Worm (Caenorhabditis elegans) whole organism, L4 larva: Measurements from ENCODE around the gene ostb-1.

Experiments
- F26F4.8 ChIP-seq: fragments of 200-800 bp; sonication (Bioruptor generic); conservative IDR thresholded peaks from 2 replicates; pipeline ENCODE4 v1.3.6; 2022; ENCODE audit warnings: missing genetic modification characterization, missing compliant biosample characterization
- F37D6.2 ChIP-seq: sonication (generic microtip); optimal IDR thresholded peaks from 2 replicates; lab custom pipeline; 2016; ENCODE audit warnings: mild to moderate bottlenecking, missing genetic modification characterization, missing compliant biosample characterization
- T26A8.4 ChIP-seq: fragments of 200-800 bp; sonication (Bioruptor generic); IDR thresholded peaks from 2 replicates; pipeline ENCODE4 v1.3.6; 2022; ENCODE audit warnings: missing genetic modification characterization, missing compliant biosample characterization
- Y105C5A.15 ChIP-seq: fragments of 200-800 bp; sonication (Bioruptor generic); IDR thresholded peaks from 2 replicates; pipeline ENCODE4 v1.3.6; 2022; ENCODE audit warnings: missing genetic modification characterization, missing compliant biosample characterization
- Y48G9A.11 ChIP-seq: fragments of 200-800 bp; sonication (Bioruptor generic); IDR thresholded peaks from 2 replicates; pipeline ENCODE4 v1.3.6; 2022; ENCODE audit warnings: missing genetic modification reagents, missing genetic modification characterization, missing compliant biosample characterization
- aha-1 ChIP-seq: fragments of 150-350 bp; peaks from one replicate; lab custom pipeline; 2014; ENCODE audit warnings: missing biosample characterization, missing genetic modification characterization
- aly-2 ChIP-seq: sonication (generic microtip); optimal IDR thresholded peaks from 2 replicates; lab custom pipeline; 2018; ENCODE audit warnings: missing biosample characterization, missing genetic modification characterization
- ceh-28 ChIP-seq: fragments of 150-350 bp; optimal IDR thresholded peaks from 2 replicates; lab custom pipeline; 2014; ENCODE audit warnings: missing biosample characterization, missing genetic modification reagents, missing genetic modification characterization
- ces-1 ChIP-seq: fragments of 150-350 bp; sonication (generic microtip); optimal IDR thresholded peaks from 4 replicates; lab custom pipeline; 2014; ENCODE audit warnings: missing biosample characterization, missing genetic modification reagents, missing genetic modification characterization
- cey-2 ChIP-seq: sonication (generic microtip); optimal IDR thresholded peaks from 3 replicates; lab custom pipeline; 2017; ENCODE audit warnings: missing genetic modification characterization, mild to moderate bottlenecking, missing compliant biosample characterization, antibody characterized with exemption, borderline replicate concordance; ENCODE audit not compliant: insufficient read depth
- ctbp-1 ChIP-seq: fragments of 200-800 bp; sonication (Bioruptor generic); IDR thresholded peaks from 2 replicates; pipeline ENCODE4 v1.3.6; 2022; ENCODE audit warnings: missing genetic modification reagents, missing genetic modification characterization, missing compliant biosample characterization
- daf-12 ChIP-seq: fragments of 150-350 bp; optimal IDR thresholded peaks from 2 replicates; lab custom pipeline; 2014; ENCODE audit warnings: missing biosample characterization, missing genetic modification reagents, missing genetic modification characterization
- daf-16 ChIP-seq, 3 experiments: sonication (generic microtip); optimal IDR thresholded peaks; 2 replicates each; lab custom pipeline; 2016 to 2017; ENCODE audit warnings: missing genetic modification characterization in 3 of 3, missing genetic modification reagents in 3 of 3, mild to moderate bottlenecking in 2 of 3, missing compliant biosample characterization in 2 of 3, missing biosample characterization in 1 of 3, moderate library complexity in 1 of 3
- daf-19 ChIP-seq: fragments of 200-800 bp; sonication (Bioruptor generic); conservative IDR thresholded peaks from 2 replicates; pipeline ENCODE4 v1.3.6; 2022; ENCODE audit warnings: missing genetic modification characterization, missing compliant biosample characterization
- daf-8 ChIP-seq: fragments of 200-800 bp; sonication (Bioruptor generic); IDR thresholded peaks from 2 replicates; pipeline ENCODE4 v1.3.6; 2022; ENCODE audit warnings: missing genetic modification characterization, missing compliant biosample characterization
- dmd-8 ChIP-seq: fragments of 200-800 bp; sonication (Bioruptor generic); IDR thresholded peaks from 2 replicates; pipeline ENCODE4 v1.3.6; 2022; ENCODE audit warnings: missing genetic modification characterization, missing compliant biosample characterization
- dmd-9 ChIP-seq: fragments of 200-800 bp; sonication (Bioruptor generic); IDR thresholded peaks from 2 replicates; pipeline ENCODE4 v1.3.6; 2022; ENCODE audit warnings: missing genetic modification reagents, missing genetic modification characterization, missing compliant biosample characterization
- dpl-1 ChIP-seq: fragments of 150-350 bp; optimal IDR thresholded peaks from 2 replicates; lab custom pipeline; 2014; ENCODE audit warnings: missing biosample characterization, missing genetic modification reagents, missing genetic modification characterization
- dve-1 ChIP-seq: sonication (generic microtip); optimal IDR thresholded peaks from 2 replicates; lab custom pipeline; 2017; ENCODE audit warnings: antibody characterized with exemption, mild to moderate bottlenecking, missing genetic modification characterization, missing compliant biosample characterization; ENCODE audit not compliant: insufficient read depth
- egl-27 ChIP-seq: sonication (generic microtip); optimal IDR thresholded peaks from 3 replicates; lab custom pipeline; 2017; ENCODE audit warnings: missing biosample characterization, missing genetic modification reagents, missing genetic modification characterization
- jun-1 ChIP-seq: fragments of 150-350 bp; optimal IDR thresholded peaks from 2 replicates; lab custom pipeline; 2014; ENCODE audit warnings: missing biosample characterization, missing genetic modification reagents, missing genetic modification characterization
- lin-13 ChIP-seq: fragments of 150-350 bp; optimal IDR thresholded peaks from 2 replicates; lab custom pipeline; 2014; ENCODE audit warnings: missing biosample characterization, missing genetic modification reagents, missing genetic modification characterization
- lin-15B ChIP-seq: fragments of 150-350 bp; sonication (generic microtip); optimal IDR thresholded peaks from 3 replicates; lab custom pipeline; 2014; ENCODE audit warnings: missing biosample characterization, missing genetic modification characterization
- lin-29 ChIP-seq: fragments of 200-800 bp; sonication (Bioruptor generic); IDR thresholded peaks from 2 replicates; pipeline ENCODE4 v1.3.6; 2022; ENCODE audit warnings: missing genetic modification reagents, missing genetic modification characterization, missing compliant biosample characterization
- lin-38 ChIP-seq: fragments of 200-800 bp; sonication (Bioruptor generic); IDR thresholded peaks from 2 replicates; pipeline ENCODE4 v1.3.6; 2022; ENCODE audit warnings: missing genetic modification reagents, missing genetic modification characterization, missing compliant biosample characterization
- lin-39 ChIP-seq: fragments of 150-350 bp; optimal IDR thresholded peaks from 2 replicates; lab custom pipeline; 2014; ENCODE audit warnings: missing biosample characterization, missing genetic modification reagents, missing genetic modification characterization
- lir-3 ChIP-seq: sonication (generic microtip); optimal IDR thresholded peaks from 2 replicates; lab custom pipeline; 2016; ENCODE audit warnings: mild to moderate bottlenecking, missing genetic modification characterization, missing compliant biosample characterization
- madf-5 ChIP-seq, 2 experiments: fragments of 200-800 bp; sonication (Bioruptor generic); IDR thresholded peaks; 2 replicates each; pipeline ENCODE4 v1.3.6; 2022; ENCODE audit warnings: missing compliant biosample characterization in 2 of 2, missing genetic modification characterization in 2 of 2
- mdl-1 ChIP-seq, 2 experiments: fragments of 150-350 bp in 1 of 2; sonication (generic microtip) in 1 of 2; optimal IDR thresholded peaks; 2 replicates each; lab custom pipeline; 2014 to 2017; ENCODE audit warnings: missing biosample characterization in 2 of 2, missing genetic modification characterization in 2 of 2
- mxl-2 ChIP-seq: fragments of 200-800 bp; sonication (Bioruptor generic); conservative IDR thresholded peaks from 2 replicates; pipeline ENCODE4 v1.3.6; 2022; ENCODE audit warnings: missing genetic modification reagents, missing genetic modification characterization, missing compliant biosample characterization
- mxl-3 ChIP-seq: fragments of 200-800 bp; sonication (Bioruptor generic); optimal IDR thresholded peaks from 2 replicates; lab custom pipeline; 2018; ENCODE audit warnings: mild to moderate bottlenecking, missing genetic modification characterization, missing compliant biosample characterization
- nhr-48 ChIP-seq: sonication (generic microtip); optimal IDR thresholded peaks from 2 replicates; lab custom pipeline; 2016; ENCODE audit warnings: mild to moderate bottlenecking, missing genetic modification characterization, missing compliant biosample characterization
- nhr-76 ChIP-seq: fragments of 150-350 bp; optimal IDR thresholded peaks from 2 replicates; lab custom pipeline; 2014; ENCODE audit warnings: missing biosample characterization, missing genetic modification characterization
- pqm-1 ChIP-seq: sonication (generic microtip); optimal IDR thresholded peaks from 2 replicates; lab custom pipeline; 2017; ENCODE audit warnings: missing biosample characterization, missing genetic modification characterization
- rbr-2 ChIP-seq: sonication (generic microtip); optimal IDR thresholded peaks from 2 replicates; lab custom pipeline; 2016; ENCODE audit warnings: missing genotype, missing genetic modification characterization, missing compliant biosample characterization
- saeg-2 ChIP-seq: fragments of 200-800 bp; sonication (Bioruptor generic); IDR thresholded peaks from 2 replicates; pipeline ENCODE4 v1.3.6; 2022; ENCODE audit warnings: missing genetic modification reagents, missing genetic modification characterization, missing compliant biosample characterization
- skn-1 ChIP-seq: fragments of 150-350 bp; optimal IDR thresholded peaks from 2 replicates; lab custom pipeline; 2014; ENCODE audit warnings: missing biosample characterization, missing genetic modification characterization
- unc-62 ChIP-seq, 3 experiments: fragments of 150-350 bp in 1 of 3; sonication (generic microtip); optimal IDR thresholded peaks in 2 of 3; peaks in 1 of 3; 1 replicate in 1 of 3; 2 replicates in 2 of 3; lab custom pipeline; 2014 to 2017; ENCODE audit warnings: missing biosample characterization in 3 of 3, missing genetic modification characterization in 3 of 3, missing genetic modification reagents in 3 of 3, missing genotype in 1 of 3
- vab-7 ChIP-seq: fragments of 200-800 bp; sonication (Bioruptor generic); IDR thresholded peaks from 2 replicates; pipeline ENCODE4 v1.3.6; 2022; ENCODE audit warnings: missing genetic modification reagents, missing genetic modification characterization, missing compliant biosample characterization
- zfp-3 ChIP-seq: fragments of 200-800 bp; sonication (Bioruptor generic); conservative IDR thresholded peaks from 2 replicates; pipeline ENCODE4 v1.3.6; 2022; ENCODE audit warnings: missing genetic modification reagents, missing genetic modification characterization, missing compliant biosample characterization
- zip-11 ChIP-seq: fragments of 200-800 bp; sonication (Bioruptor generic); IDR thresholded peaks from 2 replicates; pipeline ENCODE4 v1.3.6; 2022; ENCODE audit warnings: missing genetic modification characterization, missing compliant biosample characterization

Gene ostb-1

ce11 chrII:7816163-7816776, 48.0 kb upstream of the ostb-1 start, which contains the start of gene cki-2 (continued):
- TF ChIP-seq dmd-9 (GFP tag; lab: Robert Waterston, UW): no peak
- peak; percentile 60 for TF ChIP-seq lin-38
- no peak for TF ChIP-seq dve-1 (tag; lab: Kevin White, UChicago)
- no peak for TF ChIP-seq aha-1 (tag; lab: Kevin White, UChicago)
- TF ChIP-seq ces-1 (GFP tag; lab: Kevin White, UChicago): no peak
- no peak for TF ChIP-seq daf-12 (tag; lab: Kevin White, UChicago)
- no peak for TF ChIP-seq daf-8 (GFP tag; lab: Robert Waterston, UW)
- peak; percentile 25 for TF ChIP-seq dpl-1 (GFP tag; lab: Kevin White, UChicago)
- no peak for TF ChIP-seq Y48G9A.11
- no peak for TF ChIP-seq lin-39 (tag; lab: Kevin White, UChicago)
- no peak for TF ChIP-seq rbr-2 (tag; lab: Kevin White, UChicago)
- TF ChIP-seq F26F4.8: no peak
- no peak for TF ChIP-seq skn-1
- no peak for TF ChIP-seq mdl-1 (tag; optimal IDR thresholded peaks at IDR 0.05; lab: Kevin White, UChicago)
- TF ChIP-seq ctbp-1: no peak
- TF ChIP-seq nhr-48: no peak
- TF ChIP-seq pqm-1 (tag; lab: Kevin White, UChicago): peak; percentile 38
- TF ChIP-seq T26A8.4 (GFP tag; lab: Robert Waterston, UW): no peak
- TF ChIP-seq nhr-76 (tag; lab: Kevin White, UChicago): no peak
- TF ChIP-seq mxl-3 (GFP tag; lab: Kevin White, UChicago): no peak
- no peak for TF ChIP-seq zfp-3 (GFP tag; lab: Robert Waterston, UW)
- TF ChIP-seq ceh-28 (tag; lab: Kevin White, UChicago): no peak
- no peak for TF ChIP-seq jun-1 (tag; lab: Kevin White, UChicago)
- TF ChIP-seq egl-27: no peak
- TF ChIP-seq mxl-2 (GFP tag; lab: Robert Waterston, UW): no peak
- TF ChIP-seq saeg-2: no peak
- no peak for TF ChIP-seq daf-16 (GFP tag; optimal IDR thresholded peaks at IDR 0.05; lab: Kevin White, UChicago)
- TF ChIP-seq daf-16 (tag; optimal IDR thresholded peaks at IDR 0.05; lab: Kevin White, UChicago): peak; percentile 26
- TF ChIP-seq aly-2 (tag; lab: Kevin White, UChicago): no peak
- TF ChIP-seq lin-15B (tag; lab: Kevin White, UChicago): no peak
- TF ChIP-seq Y105C5A.15 (GFP tag; lab: Robert Waterston, UW): no peak
- no peak for TF ChIP-seq dmd-8 (GFP tag; lab: Robert Waterston, UW)
- peak in 1 of 2 experiments; percentile 22 for TF ChIP-seq unc-62 (GFP tag; optimal IDR thresholded peaks at IDR 0.05 in 1 of 2; lab: Kevin White, UChicago)
- TF ChIP-seq unc-62 (tag; optimal IDR thresholded peaks at IDR 0.05; lab: Kevin White, UChicago): no peak
- no peak for TF ChIP-seq lin-29 (GFP tag; lab: Robert Waterston, UW)
- TF ChIP-seq zip-11: no peak
- no peak for TF ChIP-seq lin-13
- TF ChIP-seq madf-5 (GFP tag; IDR thresholded peaks at IDR 0.05; lab: Robert Waterston, UW): no peak

ce11 chrII:7817580-7817979, 46.7 kb upstream of the ostb-1 start:
- TF ChIP-seq daf-19 (no peak), F37D6.2 (tag; lab: Kevin White, UChicago) (no peak), lin-38 (no peak), lin-13 (no peak)

ce11 chrII:7819359-7819758, 44.9 kb upstream of the ostb-1 start:
- TF ChIP-seq mxl-3 (GFP tag; lab: Kevin White, UChicago) (no peak), dve-1 (tag; lab: Kevin White, UChicago) (no peak), cey-2 (tag; lab: Kevin White, UChicago) (no peak), lir-3 (no peak), vab-7 (GFP tag; lab: Robert Waterston, UW) (no peak), unc-62 (GFP tag; optimal IDR thresholded peaks at IDR 0.05 in 1 of 2; lab: Kevin White, UChicago) (peak in 1 of 2 experiments; percentile 75), unc-62 (tag; optimal IDR thresholded peaks at IDR 0.05; lab: Kevin White, UChicago) (no peak)
- TF ChIP-seq, all 104 proteins: peak for 1
